Worm (Caenorhabditis elegans): ENCODE measurements around the gene hyl-2.
A peak's percentile ranks its signal among the peaks of the same experiment; 100 is the strongest.

hyl-2 gene

DNA sequence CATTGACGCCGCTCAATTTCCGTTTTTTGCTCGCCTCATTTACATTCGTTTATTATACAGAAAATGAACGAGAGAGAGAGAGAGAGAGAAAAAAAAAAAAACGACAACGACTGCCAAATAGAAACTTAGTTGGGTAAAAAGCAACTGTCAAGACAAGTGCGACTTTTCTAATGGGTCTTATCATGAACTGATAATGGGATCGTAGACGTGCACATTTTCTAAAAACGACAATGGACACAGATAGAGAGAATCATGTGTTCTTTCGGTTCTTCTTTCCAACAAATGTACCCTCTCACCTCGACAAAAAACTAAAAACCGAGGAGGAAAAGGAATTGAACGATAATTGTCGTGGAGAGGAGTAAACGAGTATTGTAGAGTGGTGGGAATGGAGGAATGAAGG lies 822 bp upstream of the hyl-2 start (continued):
- TF ChIP-seq jun-1 (tag; optimal IDR thresholded peaks at IDR 0.05) = no peak
- TF ChIP-seq ztf-11 (tag; optimal IDR thresholded peaks at IDR 0.05) = no peak
- TF ChIP-seq lsy-2 (tag; optimal IDR thresholded peaks at IDR 0.05) = no peak
- no peak for TF ChIP-seq Y5F2A.4 (GFP tag; optimal IDR thresholded peaks at IDR 0.05)
- TF ChIP-seq pha-4 (GFP tag; IDR thresholded peaks at IDR 0.05) = 0 out of 2 replicates have a peak, but pooled peaks have one; percentile 21
- no peak for TF ChIP-seq pha-4 (tag; optimal IDR thresholded peaks at IDR 0.05)
- no peak for TF ChIP-seq ces-1 (GFP tag; optimal IDR thresholded peaks at IDR 0.05)
- no peak for TF ChIP-seq ctbp-1 (GFP tag; IDR thresholded peaks at IDR 0.05)
- TF ChIP-seq dpl-1 (GFP tag; optimal IDR thresholded peaks at IDR 0.05) = no peak
- no peak for TF ChIP-seq fkh-10 (GFP tag; optimal IDR thresholded peaks at IDR 0.05)
- no peak for TF ChIP-seq mxl-3 (GFP tag; optimal IDR thresholded peaks at IDR 0.05)
- TF ChIP-seq duxl-1 (tag; optimal IDR thresholded peaks at IDR 0.05; ENCODE audit: poor library complexity) = no peak
- TF ChIP-seq mxl-2 (GFP tag; conservative IDR thresholded peaks at IDR 0.05) = no peak
- TF ChIP-seq madf-5 (GFP tag; IDR thresholded peaks at IDR 0.05) = no peak
- peak in 1 of 2 experiments; percentile 23 for TF ChIP-seq hif-1 (tag; optimal IDR thresholded peaks at IDR 0.05)
- TF ChIP-seq unc-62 (GFP tag; optimal IDR thresholded peaks at IDR 0.05 in 1 of 2) = peak in 1 of 2 experiments; percentile 92
- TF ChIP-seq unc-62 (tag; optimal IDR thresholded peaks at IDR 0.05) = no peak
- TF ChIP-seq nhr-10 (tag; optimal IDR thresholded peaks at IDR 0.05) = no peak
- TF ChIP-seq snpc-4 (tag; optimal IDR thresholded peaks at IDR 0.05) = no peak
- TF ChIP-seq ceh-82 (tag; optimal IDR thresholded peaks at IDR 0.05) = no peak
- TF ChIP-seq zag-1 (tag; optimal IDR thresholded peaks at IDR 0.05) = no peak
- TF ChIP-seq nhr-76 (tag; optimal IDR thresholded peaks at IDR 0.05) = no peak
- no peak for TF ChIP-seq nhr-6 (tag; optimal IDR thresholded peaks at IDR 0.05)
- no peak for TF ChIP-seq mes-2 (tag; optimal IDR thresholded peaks at IDR 0.05; ENCODE audit: poor library complexity, severe bottlenecking)
- no peak for TF ChIP-seq Y75B8A.6 (GFP tag; IDR thresholded peaks at IDR 0.05)
- TF ChIP-seq nhr-102 (tag; optimal IDR thresholded peaks at IDR 0.05) = peak; percentile 46
- no peak for TF ChIP-seq lin-39 (tag; optimal IDR thresholded peaks at IDR 0.05)
- TF ChIP-seq zfp-3 (GFP tag; conservative IDR thresholded peaks at IDR 0.05) = no peak
- TF ChIP-seq mep-1 (tag; optimal IDR thresholded peaks at IDR 0.05) = peak; percentile 8
- TF ChIP-seq dmd-6 (GFP tag; IDR thresholded peaks at IDR 0.05) = peak; percentile 90
- TF ChIP-seq aha-1 (tag) = no peak
- TF ChIP-seq lin-1 (GFP tag; IDR thresholded peaks at IDR 0.05) = no peak
- no peak for TF ChIP-seq nhr-25 (tag; optimal IDR thresholded peaks at IDR 0.05; ENCODE audit: borderline replicate concordance, insufficient read depth)
- no peak for TF ChIP-seq F37D6.2 (tag; optimal IDR thresholded peaks at IDR 0.05)
- TF ChIP-seq saeg-2 (GFP tag; IDR thresholded peaks at IDR 0.05) = no peak
- no peak for TF ChIP-seq fos-1 (tag; optimal IDR thresholded peaks at IDR 0.05)
- TF ChIP-seq nhr-48 (tag; optimal IDR thresholded peaks at IDR 0.05) = peak; percentile 57
- TF ChIP-seq snpc-1.2 (GFP tag; IDR thresholded peaks at IDR 0.05) = no peak
- TF ChIP-seq dve-1 (tag; optimal IDR thresholded peaks at IDR 0.05; ENCODE audit: insufficient read depth) = peak; percentile 84
- no peak for TF ChIP-seq mdl-1 (tag; optimal IDR thresholded peaks at IDR 0.05)
- no peak for TF ChIP-seq nhr-42 (GFP tag; IDR thresholded peaks at IDR 0.05)
- TF ChIP-seq nhr-41 (GFP tag; IDR thresholded peaks at IDR 0.05) = no peak
- no peak for TF ChIP-seq ceh-44 (GFP tag; IDR thresholded peaks at IDR 0.05)
- TF ChIP-seq spr-1 (tag; optimal IDR thresholded peaks at IDR 0.05) = no peak
- TF ChIP-seq daf-16 (GFP tag; optimal IDR thresholded peaks at IDR 0.05) = no peak
- peak; percentile 62 for TF ChIP-seq daf-16 (tag; optimal IDR thresholded peaks at IDR 0.05)
- no peak for TF ChIP-seq set-16 (GFP tag; IDR thresholded peaks at IDR 0.05)
- no peak for TF ChIP-seq aly-2 (tag; optimal IDR thresholded peaks at IDR 0.05)
- no peak for TF ChIP-seq zip-11 (GFP tag; IDR thresholded peaks at IDR 0.05)
- peak; percentile 57 for TF ChIP-seq tra-1 (GFP tag; IDR thresholded peaks at IDR 0.05)
- no peak for TF ChIP-seq hmg-1.1 (GFP tag; IDR thresholded peaks at IDR 0.05)
- no peak for TF ChIP-seq daf-12 (tag; optimal IDR thresholded peaks at IDR 0.05)
- TF ChIP-seq daf-8 (GFP tag; IDR thresholded peaks at IDR 0.05) = no peak

Measured in whole organism, L4 larva.